Fruit fly (Drosophila melanogaster) whole organism, embryonic: ENCODE measurements around the gene CG13840.

Experiments used
- CG14050 ChIP-seq: fragments of 200-800 bp; sonication (Bioruptor generic); IDR thresholded peaks from 3 replicates; pipeline ENCODE4 v1.3.6; 2022; ENCODE audit warnings: missing biosample characterization, missing genetic modification characterization
- CG14710 ChIP-seq: fragments of 200-800 bp; sonication (Bioruptor generic); optimal IDR thresholded peaks from 3 replicates; lab custom pipeline; 2019; ENCODE audit warnings: missing biosample characterization, mild to moderate bottlenecking, missing genetic modification characterization, moderate library complexity
- CG2199 ChIP-seq: fragments of 200-800 bp; sonication (Bioruptor generic); IDR thresholded peaks from 3 replicates; pipeline ENCODE4 v1.3.6; 2022; ENCODE audit warnings: missing biosample characterization, missing genetic modification characterization
- CG8924 ChIP-seq: fragments of 200-800 bp; optimal IDR thresholded peaks from 3 replicates; lab custom pipeline; 2019; ENCODE audit warnings: missing biosample characterization, mild to moderate bottlenecking, missing genetic modification characterization, moderate library complexity
- D19B ChIP-seq: fragments of 200-800 bp; sonication (Bioruptor generic); optimal IDR thresholded peaks from 2 replicates; lab custom pipeline; 2017; ENCODE audit warnings: missing biosample characterization, mild to moderate bottlenecking, missing genetic modification characterization
- H2.0 ChIP-seq: fragments of 200-800 bp; sonication (Bioruptor generic); IDR thresholded peaks from 2 replicates; pipeline ENCODE4 v1.3.6; 2022; ENCODE audit warnings: missing biosample characterization, missing genetic modification characterization
- Jarid2 ChIP-seq: fragments of 200-800 bp; sonication (Bioruptor generic); optimal IDR thresholded peaks from 3 replicates; lab custom pipeline; 2017; ENCODE audit warnings: mild to moderate bottlenecking, missing biosample characterization, missing genetic modification reagents, missing genetic modification characterization
- Nf-YA ChIP-seq: fragments of 200-800 bp; sonication (Bioruptor generic); IDR thresholded peaks from 2 replicates; pipeline ENCODE4 v1.3.6; 2022; ENCODE audit warnings: missing biosample characterization, missing genetic modification characterization
- dimm ChIP-seq: fragments of 200-800 bp; sonication (Bioruptor generic); IDR thresholded peaks from 2 replicates; pipeline ENCODE4 v1.3.6; 2022; ENCODE audit warnings: missing biosample characterization, missing genetic modification characterization
- dmrt99B ChIP-seq: fragments of 200-800 bp; sonication (Bioruptor generic); optimal IDR thresholded peaks from 2 replicates; lab custom pipeline; 2018; ENCODE audit warnings: missing biosample characterization, mild to moderate bottlenecking, missing genetic modification characterization, moderate library complexity
- mirr ChIP-seq: fragments of 200-800 bp; sonication (Bioruptor generic); optimal IDR thresholded peaks from 3 replicates; lab custom pipeline; 2018; ENCODE audit warnings: missing biosample characterization, mild to moderate bottlenecking, missing genetic modification characterization
- onecut ChIP-seq: fragments of 200-800 bp; sonication (Bioruptor generic); IDR thresholded peaks from 2 replicates; pipeline ENCODE4 v1.3.6; 2022; ENCODE audit warnings: missing biosample characterization, missing genetic modification characterization
- psq ChIP-seq: fragments of 200-800 bp; sonication (Bioruptor generic); optimal IDR thresholded peaks from 2 replicates; lab custom pipeline; 2017; ENCODE audit warnings: missing biosample characterization, missing genetic modification characterization
- wek ChIP-seq: fragments of 200-800 bp; sonication (Bioruptor generic); optimal IDR thresholded peaks from 3 replicates; lab custom pipeline; 2018; ENCODE audit warnings: missing biosample characterization, mild to moderate bottlenecking, missing genetic modification characterization, moderate library complexity

dm6 chr3R:22766072-22766471 is 49.9 kb downstream of the CG13840 start, which contains the start of gene Nepl15:
- TF ChIP-seq CG8924 (tag; lab: Kevin White, UChicago) (no peak), dimm (GFP tag; lab: Robert Waterston, UW) (no peak), mirr (no peak), dmrt99B (tag; lab: Kevin White, UChicago) (no peak), CG14710 (tag; lab: Kevin White, UChicago) (no peak), Jarid2 (GFP tag; lab: Kevin White, UChicago) (no peak), D19B (GFP tag; lab: Kevin White, UChicago) (no peak), CG14050 (GFP tag; lab: Robert Waterston, UW) (no peak), CG2199 (GFP tag; lab: Robert Waterston, UW) (no peak), wek (GFP tag; lab: Kevin White, UChicago) (no peak), onecut (no peak), psq (GFP tag; lab: Kevin White, UChicago) (no peak), Nf-YA (GFP tag; lab: Robert Waterston, UW) (no peak), H2.0 (GFP tag; lab: Robert Waterston, UW) (no peak)
